Fruit fly (Drosophila melanogaster) whole organism, embryonic: ENCODE measurements around the gene CG11634.

Source experiments
- Atf-2 ChIP-seq: fragments of 200-800 bp; sonication (Bioruptor generic); optimal IDR thresholded peaks from 2 replicates; lab custom pipeline; 2016; ENCODE audit warnings: missing biosample characterization, missing genetic modification characterization
- Bdp1 ChIP-seq: fragments of 200-800 bp; sonication (Bioruptor generic); optimal IDR thresholded peaks from 3 replicates; lab custom pipeline; 2016; ENCODE audit warnings: missing biosample characterization, missing genetic modification characterization
- C15 ChIP-seq: fragments of 200-800 bp; sonication (Bioruptor generic); IDR thresholded peaks from 3 replicates; pipeline ENCODE4 v1.3.6; 2022; ENCODE audit warnings: missing biosample characterization, missing genetic modification characterization
- CG10321 ChIP-seq: fragments of 200-800 bp; sonication (Bioruptor generic); IDR thresholded peaks from 2 replicates; pipeline ENCODE4 v1.3.6; 2022; ENCODE audit warnings: missing biosample characterization, missing genetic modification characterization
- CG10543 ChIP-seq: fragments of 200-800 bp; sonication (Bioruptor generic); optimal IDR thresholded peaks from 3 replicates; lab custom pipeline; 2017; ENCODE audit warnings: missing biosample characterization, mild to moderate bottlenecking, missing genetic modification characterization, moderate library complexity
- CG11093 ChIP-seq: fragments of 200-800 bp; sonication (Bioruptor generic); IDR thresholded peaks from 3 replicates; pipeline ENCODE4 v1.3.6; 2022; ENCODE audit warnings: missing biosample characterization, missing genetic modification characterization
- CG12071 ChIP-seq: fragments of 200-800 bp; sonication (Bioruptor generic); optimal IDR thresholded peaks from 3 replicates; lab custom pipeline; 2018; ENCODE audit warnings: missing biosample characterization, mild to moderate bottlenecking, missing genetic modification characterization
- CG14014 ChIP-seq: fragments of 200-800 bp; sonication (Bioruptor generic); IDR thresholded peaks from 2 replicates; pipeline ENCODE4 v1.3.6; 2022; ENCODE audit warnings: missing biosample characterization, missing genetic modification characterization
- CG1603 ChIP-seq: fragments of 200-800 bp; sonication (Bioruptor generic); optimal IDR thresholded peaks from 2 replicates; lab custom pipeline; 2019; ENCODE audit warnings: missing biosample characterization, mild to moderate bottlenecking, missing genetic modification characterization, moderate library complexity
- CG17186 ChIP-seq: fragments of 200-800 bp; sonication (Bioruptor generic); optimal IDR thresholded peaks from 3 replicates; lab custom pipeline; 2017; ENCODE audit warnings: missing biosample characterization, missing genetic modification reagents, missing genetic modification characterization
- CG18262 ChIP-seq: fragments of 200-800 bp; optimal IDR thresholded peaks from 3 replicates; lab custom pipeline; 2019; ENCODE audit warnings: missing biosample characterization, mild to moderate bottlenecking, missing genetic modification characterization, moderate library complexity
- CG2712 ChIP-seq: fragments of 200-800 bp; optimal IDR thresholded peaks from 3 replicates; lab custom pipeline; 2019; ENCODE audit warnings: missing biosample characterization, mild to moderate bottlenecking, missing genetic modification characterization, moderate library complexity
- CG30403 ChIP-seq: fragments of 200-800 bp; sonication (Bioruptor generic); optimal IDR thresholded peaks from 3 replicates; lab custom pipeline; 2016; ENCODE audit warnings: missing biosample characterization, missing genetic modification characterization
- CG30431 ChIP-seq: fragments of 200-800 bp; sonication (Bioruptor generic); optimal IDR thresholded peaks from 2 replicates; lab custom pipeline; 2017; ENCODE audit warnings: missing biosample characterization, missing genetic modification characterization
- CG32767 ChIP-seq: fragments of 200-800 bp; sonication (Bioruptor generic); IDR thresholded peaks from 2 replicates; pipeline ENCODE4 v1.3.6; 2022; ENCODE audit warnings: missing biosample characterization, missing genetic modification characterization
- CG4820 ChIP-seq: fragments of 200-800 bp; sonication (Bioruptor generic); optimal IDR thresholded peaks from 3 replicates; lab custom pipeline; 2016; ENCODE audit warnings: missing biosample characterization, missing genetic modification characterization
- CG4854 ChIP-seq: fragments of 200-800 bp; sonication (Bioruptor generic); optimal IDR thresholded peaks from 2 replicates; lab custom pipeline; 2016; ENCODE audit warnings: missing biosample characterization, missing genetic modification characterization, inconsistent platforms
- CG6254 ChIP-seq: fragments of 200-800 bp; sonication (Bioruptor generic); optimal IDR thresholded peaks from 3 replicates; lab custom pipeline; 2017; ENCODE audit warnings: mild to moderate bottlenecking, missing biosample characterization, missing genetic modification reagents, missing genetic modification characterization
- CG6683 ChIP-seq: fragments of 200-800 bp; sonication (Bioruptor generic); optimal IDR thresholded peaks from 2 replicates; lab custom pipeline; 2017; ENCODE audit warnings: missing biosample characterization, mild to moderate bottlenecking, missing genetic modification characterization, missing genetic modification reagents
- CG7928 ChIP-seq: fragments of 200-800 bp; sonication (Bioruptor generic); optimal IDR thresholded peaks from 2 replicates; lab custom pipeline; 2017; ENCODE audit warnings: missing biosample characterization, mild to moderate bottlenecking, missing genetic modification characterization
- Camta ChIP-seq: fragments of 200-800 bp; sonication (Bioruptor generic); optimal IDR thresholded peaks from 2 replicates; lab custom pipeline; 2016; ENCODE audit warnings: missing biosample characterization, missing genetic modification characterization
- Dad ChIP-seq: fragments of 200-800 bp; sonication (Bioruptor generic); optimal IDR thresholded peaks from 3 replicates; lab custom pipeline; 2016; ENCODE audit warnings: missing biosample characterization, missing genetic modification characterization
- Dbx ChIP-seq: fragments of 200-800 bp; sonication (Bioruptor generic); IDR thresholded peaks from 3 replicates; pipeline ENCODE4 v1.3.6; 2022; ENCODE audit warnings: missing biosample characterization, missing genetic modification characterization
- Doc2 ChIP-seq: fragments of 200-800 bp; sonication (Bioruptor generic); IDR thresholded peaks from 2 replicates; pipeline ENCODE4 v1.3.6; 2022; ENCODE audit warnings: missing biosample characterization, missing genetic modification characterization
- Gug ChIP-seq: fragments of 200-800 bp; sonication (Bioruptor generic); IDR thresholded peaks from 4 replicates; pipeline ENCODE4 v1.3.6; 2022; ENCODE audit warnings: missing biosample characterization, missing genetic modification characterization
- HLH54F ChIP-seq: fragments of 200-800 bp; sonication (Bioruptor generic); optimal IDR thresholded peaks from 3 replicates; lab custom pipeline; 2016; ENCODE audit warnings: missing biosample characterization, missing genetic modification characterization
- HmgD ChIP-seq: fragments of 200-800 bp; sonication (Bioruptor generic); optimal IDR thresholded peaks from 3 replicates; lab custom pipeline; 2016; ENCODE audit warnings: missing biosample characterization, missing genetic modification characterization
- HmgZ ChIP-seq: fragments of 200-800 bp; sonication (Bioruptor generic); optimal IDR thresholded peaks from 2 replicates; lab custom pipeline; 2018; ENCODE audit warnings: missing biosample characterization, mild to moderate bottlenecking, missing genetic modification characterization
- NC2α ChIP-seq: fragments of 200-800 bp; sonication (Bioruptor generic); optimal IDR thresholded peaks from 2 replicates; lab custom pipeline; 2016; ENCODE audit warnings: missing biosample characterization, missing genetic modification characterization
- Sry-β ChIP-seq: fragments of 200-800 bp; sonication (Bioruptor generic); optimal IDR thresholded peaks from 2 replicates; lab custom pipeline; 2018; ENCODE audit warnings: missing biosample characterization, mild to moderate bottlenecking, missing genetic modification characterization, moderate library complexity
- Sry-δ ChIP-seq: fragments of 200-800 bp; sonication (Bioruptor generic); optimal IDR thresholded peaks from 2 replicates; lab custom pipeline; 2016; ENCODE audit warnings: missing biosample characterization, missing genetic modification characterization
- Xrp1 ChIP-seq: fragments of 200-800 bp; sonication (Bioruptor generic); IDR thresholded peaks from 2 replicates; pipeline ENCODE4 v1.3.6; 2022; ENCODE audit warnings: missing biosample characterization, missing genetic modification characterization
- bsh ChIP-seq, 2 experiments: fragments of 200-800 bp; sonication (Bioruptor generic); optimal IDR thresholded peaks; 2 replicates each; lab custom pipeline; 2017 to 2018; ENCODE audit warnings: mild to moderate bottlenecking in 2 of 2, missing biosample characterization in 2 of 2, missing genetic modification characterization in 2 of 2, moderate library complexity in 1 of 2
- danr ChIP-seq: fragments of 200-800 bp; sonication (Bioruptor generic); IDR thresholded peaks from 2 replicates; pipeline ENCODE4 v1.3.6; 2022; ENCODE audit warnings: missing biosample characterization, missing genetic modification characterization
- dm ChIP-seq: fragments of 200-800 bp; sonication (Bioruptor generic); optimal IDR thresholded peaks from 3 replicates; lab custom pipeline; 2016; ENCODE audit warnings: missing biosample characterization, missing genetic modification characterization
- emc ChIP-seq: fragments of 200-800 bp; sonication (Bioruptor generic); optimal IDR thresholded peaks from 2 replicates; lab custom pipeline; 2016; ENCODE audit warnings: missing biosample characterization, missing genetic modification characterization
- esg ChIP-seq: fragments of 200-800 bp; sonication (Bioruptor generic); conservative IDR thresholded peaks from 2 replicates; pipeline ENCODE4 v1.3.6; 2022; ENCODE audit warnings: missing biosample characterization, missing genetic modification characterization
- fd3F ChIP-seq: fragments of 200-800 bp; sonication (Bioruptor generic); optimal IDR thresholded peaks from 2 replicates; lab custom pipeline; 2018; ENCODE audit warnings: missing biosample characterization, mild to moderate bottlenecking, missing genetic modification characterization, moderate library complexity
- fd64A ChIP-seq: fragments of 200-800 bp; sonication (Bioruptor generic); optimal IDR thresholded peaks from 3 replicates; lab custom pipeline; 2018; ENCODE audit warnings: missing biosample characterization, mild to moderate bottlenecking, missing genetic modification characterization
- h ChIP-seq: fragments of >200 bp; optimal IDR thresholded peaks from 2 replicates; lab custom pipeline; 2017
- ham ChIP-seq: fragments of 200-800 bp; sonication (Bioruptor generic); IDR thresholded peaks from 2 replicates; pipeline ENCODE4 v1.3.6; 2022; ENCODE audit warnings: missing biosample characterization, missing genetic modification characterization
- knrl ChIP-seq: fragments of 200-800 bp; sonication (Bioruptor generic); IDR thresholded peaks from 3 replicates; pipeline ENCODE4 v1.3.6; 2022; ENCODE audit warnings: missing biosample characterization, missing genetic modification characterization; ENCODE audit not compliant: partially characterized antibody
- lov ChIP-seq, 2 experiments: fragments of 200-800 bp in 1 of 2; fragments of >200 bp in 1 of 2; sonication (Bioruptor generic) in 1 of 2; IDR thresholded peaks in 1 of 2; optimal IDR thresholded peaks in 1 of 2; 2 replicates in 1 of 2; 3 replicates in 1 of 2; pipeline versions ENCODE4 v1.3.6 to Lab custom; 2017 to 2022; ENCODE audit warnings: missing biosample characterization in 1 of 2, missing genetic modification characterization in 1 of 2
- onecut ChIP-seq: fragments of 200-800 bp; sonication (Bioruptor generic); IDR thresholded peaks from 2 replicates; pipeline ENCODE4 v1.3.6; 2022; ENCODE audit warnings: missing biosample characterization, missing genetic modification characterization
- psq ChIP-seq: fragments of 200-800 bp; sonication (Bioruptor generic); optimal IDR thresholded peaks from 2 replicates; lab custom pipeline; 2017; ENCODE audit warnings: missing biosample characterization, missing genetic modification characterization
- pum ChIP-seq: fragments of 200-800 bp; sonication (Bioruptor generic); optimal IDR thresholded peaks from 2 replicates; lab custom pipeline; 2016; ENCODE audit warnings: missing biosample characterization, missing genetic modification characterization
- tin ChIP-seq: fragments of 200-800 bp; sonication (Bioruptor generic); optimal IDR thresholded peaks from 3 replicates; lab custom pipeline; 2016; ENCODE audit warnings: missing biosample characterization, missing genetic modification characterization
- tna ChIP-seq: fragments of 200-800 bp; sonication (Bioruptor generic); IDR thresholded peaks from 2 replicates; pipeline ENCODE4 v1.3.6; 2022; ENCODE audit warnings: missing biosample characterization, missing genetic modification characterization; ENCODE audit not compliant: partially characterized antibody
- yki ChIP-seq: fragments of >200 bp; optimal IDR thresholded peaks from 3 replicates; lab custom pipeline; 2018

CG11634 gene

dm6 chr2L:21867040-21867981 lies 48.8 kb upstream of the CG11634 start (continued):
- TF ChIP-seq CG32767 (GFP tag; lab: Robert Waterston, UW) (peak; percentile 81), CG10543 (GFP tag; lab: Kevin White, UChicago) (peak; percentile 48), Camta (peak; percentile 93), CG4854 (GFP tag; lab: Kevin White, UChicago) (peak; percentile 88), CG10321 (GFP tag; lab: Robert Waterston, UW) (peak; percentile 55), Bdp1 (GFP tag; lab: Kevin White, UChicago) (peak; percentile 84), Doc2 (GFP tag; lab: Robert Waterston, UW) (peak; percentile 61; the same call in 1 of the 2 replicates), fd64A (GFP tag; lab: Kevin White, UChicago) (peak; percentile 88), lov (optimal IDR thresholded peaks at IDR 0.05; lab: Kevin White, UChicago) (no peak), lov (GFP tag; IDR thresholded peaks at IDR 0.05; lab: Robert Waterston, UW) (peak; percentile 89), HLH54F (GFP tag; lab: Kevin White, UChicago) (peak; percentile 89), fd3F (GFP tag; lab: Kevin White, UChicago) (peak; percentile 70), yki (lab: Kevin White, UChicago) (no peak), CG30403 (GFP tag; lab: Kevin White, UChicago) (peak; percentile 91), Atf-2 (GFP tag; lab: Kevin White, UChicago) (peak; percentile 91), esg (GFP tag; lab: Robert Waterston, UW) (peak; percentile 90), danr (GFP tag; lab: Robert Waterston, UW) (peak; percentile 87), knrl (GFP tag; lab: Robert Waterston, UW) (no peak), HmgZ (tag; lab: Kevin White, UChicago) (peak; percentile 87), Gug (peak; percentile 88), CG2712 (peak; percentile 96), CG7928 (GFP tag; lab: Kevin White, UChicago) (peak; percentile 58), CG6254 (GFP tag; lab: Kevin White, UChicago) (peak; percentile 85), NC2α (peak; percentile 86), Sry-δ (GFP tag; lab: Kevin White, UChicago) (peak; percentile 53), ham (GFP tag; lab: Robert Waterston, UW) (0 out of 2 replicates have a peak, but pooled peaks have one; percentile 57), CG1603 (tag; lab: Kevin White, UChicago) (peak; percentile 97), dm (peak; percentile 84), Dbx (GFP tag; lab: Robert Waterston, UW) (peak; percentile 84), emc (GFP tag; lab: Kevin White, UChicago) (peak; percentile 78), Dad (GFP tag; lab: Kevin White, UChicago) (peak; percentile 89), Sry-β (GFP tag; lab: Kevin White, UChicago) (peak; percentile 58), h (no peak), CG30431 (GFP tag; lab: Kevin White, UChicago) (peak; percentile 90), CG14014 (peak; percentile 90), C15 (GFP tag; lab: Robert Waterston, UW) (peak; percentile 67; the same call in 1 of the 3 replicates), CG18262 (tag; lab: Kevin White, UChicago) (peak; percentile 95), CG4820 (GFP tag; lab: Kevin White, UChicago) (peak; percentile 92), Xrp1 (GFP tag; lab: Robert Waterston, UW) (peak; percentile 94), CG11093 (peak; percentile 91), tin (GFP tag; lab: Kevin White, UChicago) (peak; percentile 89), psq (GFP tag; lab: Kevin White, UChicago) (peak; percentile 65), CG12071 (GFP tag; lab: Kevin White, UChicago) (peak; percentile 89), tna (no peak), CG6683 (GFP tag; lab: Kevin White, UChicago) (peak; percentile 58), CG17186 (GFP tag; lab: Kevin White, UChicago) (peak; percentile 72), HmgD (peak; percentile 41), pum (GFP tag; lab: Kevin White, UChicago) (peak; percentile 92), onecut (GFP tag; lab: Robert Waterston, UW) (peak; percentile 78), bsh (GFP tag; optimal IDR thresholded peaks at IDR 0.05; lab: Kevin White, UChicago) (peak in 1 of 2 experiments; percentile 97)
